Worm (Caenorhabditis elegans): ENCODE results near the gene hot-9.
"Not testable (repeated sequence)": the region's sequence is repeated elsewhere in the genome, so short reads cannot be mapped to it uniquely, and the experiment has no call there.

DNA sequence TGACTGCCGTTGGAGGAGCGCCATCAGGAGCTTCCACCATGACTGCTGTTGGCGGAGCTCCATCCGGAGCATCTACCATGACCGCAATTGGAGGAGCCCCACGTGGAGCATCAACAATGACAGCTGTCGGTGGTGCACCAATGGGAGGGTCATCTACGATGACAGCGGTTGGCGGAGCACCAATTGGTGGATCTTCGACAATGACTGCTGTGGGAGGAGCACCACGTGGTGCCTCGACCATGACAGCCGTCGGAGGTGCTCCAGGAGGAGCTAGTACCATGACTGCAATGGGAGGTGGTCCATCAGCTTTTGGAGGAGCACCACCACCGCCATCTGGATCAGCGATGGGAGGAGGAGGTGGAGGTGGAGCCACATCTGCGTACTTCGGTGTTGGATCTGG lies 28.2 kb downstream of the hot-9 start, which contains the start of gene T28H11.7:
- TF ChIP-seq mep-1 (tag; optimal IDR thresholded peaks at IDR 0.05); elt-3 (tag; optimal IDR thresholded peaks at IDR 0.05); pha-4 (tag; optimal IDR thresholded peaks at IDR 0.05); unc-120 (tag; optimal IDR thresholded peaks at IDR 0.05; ENCODE audit: poor library complexity, severe bottlenecking); zip-8 (tag; optimal IDR thresholded peaks at IDR 0.05); elt-1 (tag; optimal IDR thresholded peaks at IDR 0.05; ENCODE audit: borderline replicate concordance, insufficient read depth); flh-1 (GFP tag; optimal IDR thresholded peaks at IDR 0.05); unc-39 (tag; optimal IDR thresholded peaks at IDR 0.05); ztf-11 (tag; optimal IDR thresholded peaks at IDR 0.05); ces-1 (GFP tag; optimal IDR thresholded peaks at IDR 0.05); cnd-1 (tag; optimal IDR thresholded peaks at IDR 0.05); snpc-4 (tag; optimal IDR thresholded peaks at IDR 0.05); lin-13 (tag; optimal IDR thresholded peaks at IDR 0.05); unc-62 (GFP tag; optimal IDR thresholded peaks at IDR 0.05): not testable (repeated sequence)
